Fruit fly (Drosophila melanogaster) whole organism, embryonic: Measurements from ENCODE around the gene Arpc4.
A peak's percentile ranks its signal among the peaks of the same experiment; 100 is the strongest.

Experiments
- Adf1 ChIP-seq: fragments of 200-800 bp; sonication (Bioruptor generic); IDR thresholded peaks from 2 replicates; pipeline ENCODE4 v1.3.6; 2022; ENCODE audit warnings: missing biosample characterization, missing genetic modification characterization
- B-H1 ChIP-seq: fragments of 200-800 bp; sonication (Bioruptor generic); IDR thresholded peaks from 3 replicates; pipeline ENCODE4 v1.3.6; 2022; ENCODE audit warnings: missing biosample characterization, missing genetic modification characterization
- Bgb ChIP-seq: fragments of 200-800 bp; sonication (Bioruptor generic); IDR thresholded peaks from 2 replicates; pipeline ENCODE4 v1.3.6; 2022; ENCODE audit warnings: missing biosample characterization, missing genetic modification characterization; ENCODE audit not compliant: partially characterized antibody
- CG11085 ChIP-seq: fragments of 200-800 bp; sonication (Bioruptor generic); IDR thresholded peaks from 2 replicates; pipeline ENCODE4 v1.3.6; 2022; ENCODE audit warnings: missing biosample characterization, missing genetic modification characterization
- CG12769 ChIP-seq: fragments of 200-800 bp; sonication (Bioruptor generic); optimal IDR thresholded peaks from 2 replicates; lab custom pipeline; 2019; ENCODE audit warnings: missing biosample characterization, mild to moderate bottlenecking, missing genetic modification characterization, moderate library complexity
- CG13287 ChIP-seq: fragments of 200-800 bp; sonication (Bioruptor generic); IDR thresholded peaks from 2 replicates; pipeline ENCODE4 v1.3.6; 2022; ENCODE audit warnings: missing biosample characterization, missing genetic modification characterization; ENCODE audit not compliant: partially characterized antibody
- CG13624 ChIP-seq: fragments of 200-800 bp; sonication (Bioruptor generic); optimal IDR thresholded peaks from 2 replicates; lab custom pipeline; 2016; ENCODE audit warnings: missing biosample characterization, missing genetic modification characterization
- CG15514 ChIP-seq: fragments of 200-800 bp; sonication (Bioruptor generic); optimal IDR thresholded peaks from 3 replicates; lab custom pipeline; 2017; ENCODE audit warnings: missing biosample characterization, missing genetic modification characterization, mild to moderate bottlenecking, moderate library complexity, missing genetic modification reagents
- CG15601 ChIP-seq: fragments of 200-800 bp; sonication (Bioruptor generic); optimal IDR thresholded peaks from 3 replicates; lab custom pipeline; 2019; ENCODE audit warnings: missing biosample characterization, mild to moderate bottlenecking, missing genetic modification characterization, moderate library complexity
- CG17829 ChIP-seq: fragments of 200-800 bp; optimal IDR thresholded peaks from 2 replicates; lab custom pipeline; 2019; ENCODE audit warnings: missing biosample characterization, mild to moderate bottlenecking, missing genetic modification characterization, moderate library complexity
- CG32767 ChIP-seq: fragments of 200-800 bp; sonication (Bioruptor generic); IDR thresholded peaks from 2 replicates; pipeline ENCODE4 v1.3.6; 2022; ENCODE audit warnings: missing biosample characterization, missing genetic modification characterization
- CG34422 ChIP-seq: fragments of 200-800 bp; sonication (Bioruptor generic); IDR thresholded peaks from 3 replicates; pipeline ENCODE4 v1.3.6; 2022; ENCODE audit warnings: missing biosample characterization, missing genetic modification characterization
- CG5953 ChIP-seq: fragments of 200-800 bp; sonication (Bioruptor generic); IDR thresholded peaks from 2 replicates; pipeline ENCODE4 v1.3.6; 2022; ENCODE audit warnings: missing biosample characterization, missing genetic modification characterization
- CG6765 ChIP-seq: fragments of 200-800 bp; sonication (Bioruptor generic); optimal IDR thresholded peaks from 3 replicates; lab custom pipeline; 2017; ENCODE audit warnings: missing biosample characterization, mild to moderate bottlenecking, missing genetic modification characterization
- CG7963 ChIP-seq: fragments of 200-800 bp; sonication (Bioruptor generic); IDR thresholded peaks from 3 replicates; pipeline ENCODE4 v1.3.6; 2022; ENCODE audit warnings: missing biosample characterization, missing genetic modification characterization; ENCODE audit not compliant: partially characterized antibody
- CG8290 ChIP-seq, 3 experiments: fragments of 200-800 bp; sonication (Bioruptor generic); optimal IDR thresholded peaks; 2 replicates each; lab custom pipeline; 2016 to 2019; ENCODE audit warnings: missing biosample characterization in 3 of 3, missing genetic modification characterization in 3 of 3, mild to moderate bottlenecking in 2 of 3, moderate library complexity in 1 of 3
- Dbx ChIP-seq: fragments of 200-800 bp; sonication (Bioruptor generic); IDR thresholded peaks from 3 replicates; pipeline ENCODE4 v1.3.6; 2022; ENCODE audit warnings: missing biosample characterization, missing genetic modification characterization
- Deaf1 ChIP-seq: fragments of 200-800 bp; optimal IDR thresholded peaks from 3 replicates; lab custom pipeline; 2019; ENCODE audit warnings: missing biosample characterization, mild to moderate bottlenecking, missing genetic modification characterization, moderate library complexity
- NFAT ChIP-seq: fragments of 200-800 bp; sonication (Bioruptor generic); IDR thresholded peaks from 2 replicates; pipeline ENCODE4 v1.3.6; 2022; ENCODE audit warnings: missing biosample characterization, missing genetic modification characterization
- Rfx ChIP-seq: fragments of 200-800 bp; sonication (Bioruptor generic); IDR thresholded peaks from 2 replicates; pipeline ENCODE4 v1.3.6; 2022; ENCODE audit warnings: missing biosample characterization, missing genetic modification characterization
- Side ChIP-seq: fragments of 200-800 bp; sonication (Bioruptor generic); optimal IDR thresholded peaks from 2 replicates; lab custom pipeline; 2016; ENCODE audit warnings: missing biosample characterization, missing genetic modification characterization
- Tbp ChIP-seq: fragments of >200 bp; optimal IDR thresholded peaks from 2 replicates; lab custom pipeline; 2018; ENCODE audit warnings: missing biosample characterization, missing genetic modification characterization
- caup ChIP-seq: fragments of 200-800 bp; sonication (Bioruptor generic); optimal IDR thresholded peaks from 3 replicates; lab custom pipeline; 2017; ENCODE audit warnings: missing biosample characterization, mild to moderate bottlenecking, missing genetic modification characterization, moderate library complexity; ENCODE audit not compliant: severe bottlenecking
- crp ChIP-seq, 2 experiments: fragments of 200-800 bp; sonication (Bioruptor generic); optimal IDR thresholded peaks; 2 replicates in 1 of 2; 3 replicates in 1 of 2; lab custom pipeline; 2017; ENCODE audit warnings: missing biosample characterization in 2 of 2, missing genetic modification characterization in 2 of 2, mild to moderate bottlenecking in 1 of 2, moderate library complexity in 1 of 2
- cwo ChIP-seq: fragments of 200-800 bp; sonication (Bioruptor generic); optimal IDR thresholded peaks from 3 replicates; lab custom pipeline; 2017; ENCODE audit warnings: missing biosample characterization, missing genetic modification characterization, mild to moderate bottlenecking, moderate library complexity, missing genetic modification reagents
- exex ChIP-seq: fragments of 200-800 bp; sonication (Bioruptor generic); optimal IDR thresholded peaks from 4 replicates; lab custom pipeline; 2018; ENCODE audit warnings: missing biosample characterization, mild to moderate bottlenecking, missing genetic modification characterization, moderate library complexity
- fd102C ChIP-seq: fragments of 200-800 bp; sonication (Bioruptor generic); optimal IDR thresholded peaks from 2 replicates; lab custom pipeline; 2018; ENCODE audit warnings: missing biosample characterization, mild to moderate bottlenecking, missing genetic modification characterization, moderate library complexity
- jigr1 ChIP-seq: fragments of 200-800 bp; sonication (Bioruptor generic); IDR thresholded peaks from 3 replicates; pipeline ENCODE4 v1.3.6; 2022; ENCODE audit warnings: missing biosample characterization, missing genetic modification characterization
- knrl ChIP-seq: fragments of 200-800 bp; sonication (Bioruptor generic); IDR thresholded peaks from 3 replicates; pipeline ENCODE4 v1.3.6; 2022; ENCODE audit warnings: missing biosample characterization, missing genetic modification characterization; ENCODE audit not compliant: partially characterized antibody
- lab ChIP-seq: fragments of 200-800 bp; sonication (Bioruptor generic); optimal IDR thresholded peaks from 3 replicates; lab custom pipeline; 2017; ENCODE audit warnings: missing biosample characterization, missing genetic modification characterization, mild to moderate bottlenecking, moderate library complexity, missing genetic modification reagents
- lilli ChIP-seq: fragments of 200-800 bp; sonication (Bioruptor generic); optimal IDR thresholded peaks from 3 replicates; lab custom pipeline; 2016; ENCODE audit warnings: missing biosample characterization, missing genetic modification characterization
- mirr ChIP-seq: fragments of 200-800 bp; sonication (Bioruptor generic); optimal IDR thresholded peaks from 3 replicates; lab custom pipeline; 2018; ENCODE audit warnings: missing biosample characterization, mild to moderate bottlenecking, missing genetic modification characterization
- rib ChIP-seq: fragments of 200-800 bp; sonication (Bioruptor generic); IDR thresholded peaks from 2 replicates; pipeline ENCODE4 v1.3.6; 2022; ENCODE audit warnings: missing biosample characterization, missing genetic modification characterization
- schlank ChIP-seq: fragments of 200-800 bp; sonication (Bioruptor generic); optimal IDR thresholded peaks from 2 replicates; lab custom pipeline; 2018; ENCODE audit warnings: missing biosample characterization, mild to moderate bottlenecking, missing genetic modification characterization
- sd ChIP-seq: fragments of 200-800 bp; sonication (Bioruptor generic); optimal IDR thresholded peaks from 3 replicates; lab custom pipeline; 2018; ENCODE audit warnings: missing biosample characterization, mild to moderate bottlenecking, missing genetic modification characterization, moderate library complexity
- sna ChIP-seq: fragments of 200-800 bp; sonication (Bioruptor generic); IDR thresholded peaks from 2 replicates; pipeline ENCODE4 v1.3.6; 2022; ENCODE audit warnings: missing biosample characterization, missing genetic modification characterization; ENCODE audit not compliant: partially characterized antibody
- so ChIP-seq: fragments of 200-800 bp; sonication (Bioruptor generic); IDR thresholded peaks from 3 replicates; pipeline ENCODE4 v1.3.6; 2022; ENCODE audit warnings: missing biosample characterization, missing genetic modification characterization
- sob ChIP-seq: fragments of 200-800 bp; sonication (Bioruptor generic); IDR thresholded peaks from 2 replicates; pipeline ENCODE4 v1.3.6; 2022; ENCODE audit warnings: missing biosample characterization, missing genetic modification characterization
- tll ChIP-seq, 2 experiments: fragments of 200-800 bp in 1 of 2; fragments of >200 bp in 1 of 2; sonication (Bioruptor generic) in 1 of 2; optimal IDR thresholded peaks; 2 replicates each; lab custom pipeline; 2017 to 2019; ENCODE audit warnings: missing biosample characterization in 2 of 2, missing genetic modification characterization in 2 of 2, mild to moderate bottlenecking in 1 of 2, moderate library complexity in 1 of 2
- z ChIP-seq: fragments of 200-800 bp; sonication (Bioruptor generic); IDR thresholded peaks from 3 replicates; pipeline ENCODE4 v1.3.6; 2022; ENCODE audit warnings: missing biosample characterization, missing genetic modification characterization

Gene Arpc4

dm6 chr2L:6085733-6086317, 39.1 kb upstream of the Arpc4 start (continued):
- TF ChIP-seq CG13624 (GFP tag; lab: Kevin White, UChicago) (peak; percentile 20), Rfx (GFP tag; lab: Robert Waterston, UW) (peak; percentile 36; the same call in 1 of the 2 replicates), Side (GFP tag; lab: Kevin White, UChicago) (no peak), B-H1 (GFP tag; lab: Robert Waterston, UW) (no peak), sd (tag; lab: Kevin White, UChicago) (peak; percentile 83), CG13287 (GFP tag; lab: Robert Waterston, UW) (peak; percentile 42; the same call in 1 of the 2 replicates), CG6765 (no peak), CG8290 (GFP tag; optimal IDR thresholded peaks at IDR 0.05; lab: Kevin White, UChicago) (no peak), CG8290 (tag; optimal IDR thresholded peaks at IDR 0.05; lab: Kevin White, UChicago) (peak in 1 of 2 experiments; percentile 10), Dbx (GFP tag; lab: Robert Waterston, UW) (peak; percentile 50; the same call in 2 of the 3 replicates), CG7963 (GFP tag; lab: Robert Waterston, UW) (no peak), so (GFP tag; lab: Robert Waterston, UW) (0 out of 3 replicates have a peak, but pooled peaks have one; percentile 33), CG32767 (GFP tag; lab: Robert Waterston, UW) (peak; percentile 83), CG15514 (GFP tag; lab: Kevin White, UChicago) (peak; percentile 21), schlank (tag; lab: Kevin White, UChicago) (peak; percentile 18), sna (GFP tag; lab: Robert Waterston, UW) (no peak), NFAT (GFP tag; lab: Robert Waterston, UW) (peak; percentile 48; the same call in 1 of the 2 replicates), fd102C (GFP tag; lab: Kevin White, UChicago) (no peak), Adf1 (peak; percentile 85), CG12769 (tag; lab: Kevin White, UChicago) (peak; percentile 36), lab (GFP tag; lab: Kevin White, UChicago) (peak; percentile 24), crp (GFP tag; optimal IDR thresholded peaks at IDR 0.05; lab: Kevin White, UChicago) (no peak), tll (GFP tag; optimal IDR thresholded peaks at IDR 0.05; lab: Kevin White, UChicago) (no peak), mirr (GFP tag; lab: Kevin White, UChicago) (peak; percentile 68), caup (GFP tag; lab: Kevin White, UChicago) (peak; percentile 23), Deaf1 (tag; lab: Kevin White, UChicago) (peak; percentile 59), lilli (GFP tag; lab: Kevin White, UChicago) (no peak), knrl (GFP tag; lab: Robert Waterston, UW) (no peak), rib (GFP tag; lab: Robert Waterston, UW) (peak; percentile 98), CG5953 (GFP tag; lab: Robert Waterston, UW) (no peak), cwo (GFP tag; lab: Kevin White, UChicago) (peak; percentile 60), CG17829 (tag; lab: Kevin White, UChicago) (no peak), Tbp (GFP tag; lab: Kevin White, UChicago) (no peak), jigr1 (GFP tag; lab: Robert Waterston, UW) (no peak), CG34422 (peak; percentile 20; the same call in 1 of the 3 replicates), Bgb (GFP tag; lab: Robert Waterston, UW) (no peak; the same call in 1 of the 2 replicates), CG15601 (tag; lab: Kevin White, UChicago) (no peak), sob (GFP tag; lab: Robert Waterston, UW) (no peak), exex (peak; percentile 42), z (GFP tag; lab: Robert Waterston, UW) (0 out of 3 replicates have a peak, but pooled peaks have one; percentile 20), CG11085 (GFP tag; lab: Robert Waterston, UW) (no peak)
- TF ChIP-seq, all 482 proteins: peak for 44
